Fruit fly (Drosophila melanogaster) whole organism, larva: ENCODE data around the gene Delta.

Experiments used
- noc ChIP-seq: fragments of 200-800 bp; sonication (Bioruptor generic); optimal IDR thresholded peaks from 3 replicates; lab custom pipeline; 2019; ENCODE audit warnings: missing biosample characterization, mild to moderate bottlenecking, missing genetic modification characterization, moderate library complexity

Gene Delta

dm6 chr3R:19299742-19300395 is 26.1 kb downstream of the Delta start:
- TF ChIP-seq noc = no peak

- no peak for TF ChIP-seq noc
Measured at dm6 chr3R:19298202-19298601, 27.8 kb downstream of the Delta start.

- no peak for TF ChIP-seq noc
Measured at dm6 chr3R:19297595-19297994, 28.4 kb downstream of the Delta start, which contains the start of gene CG44174. Gene CG44174 (minus strand): TSS chr3R:19297695.

- TF ChIP-seq noc = no peak
Measured at dm6 chr3R:19293873-19294272, 32.1 kb downstream of the Delta start.

- TF ChIP-seq noc = no peak
Measured at dm6 chr3R:19292971-19293370, 33.0 kb downstream of the Delta start.

dm6 chr3R:19287693-19288092 is 38.3 kb downstream of the Delta start:
- no peak for TF ChIP-seq noc

dm6 chr3R:19286488-19286887 is 39.5 kb downstream of the Delta start:
- TF ChIP-seq noc = no peak

- no peak for TF ChIP-seq noc
Measured at dm6 chr3R:19283514-19283913, 42.5 kb downstream of the Delta start.

dm6 chr3R:19282832-19283231 is 43.2 kb downstream of the Delta start:
- TF ChIP-seq noc = no peak

- no peak for TF ChIP-seq noc
Measured at dm6 chr3R:19282240-19282639, 43.8 kb downstream of the Delta start.

- TF ChIP-seq noc = no peak
Measured at dm6 chr3R:19276135-19276534, 49.9 kb downstream of the Delta start.

dm6 chr3R:19274028-19274427 is 52.0 kb downstream of the Delta start:
- TF ChIP-seq noc = no peak

- no peak for TF ChIP-seq noc
Measured at dm6 chr3R:19271125-19271524, 54.9 kb downstream of the Delta start.

dm6 chr3R:19264789-19265188 is 61.2 kb downstream of the Delta start:
- no peak for TF ChIP-seq noc

dm6 chr3R:19256477-19256876 is 69.5 kb downstream of the Delta start, which contains the start of gene CG14280:
Gene CG14280 (plus strand): TSS chr3R:19256777.
- no peak for TF ChIP-seq noc

- TF ChIP-seq noc = no peak
Measured at dm6 chr3R:19255255-19255654, 70.8 kb downstream of the Delta start.

- no peak for TF ChIP-seq noc
Measured at dm6 chr3R:19253975-19254374, 72.0 kb downstream of the Delta start.
